Worm (Caenorhabditis elegans) whole organism, midembryonic: ENCODE results near the gene frm-10.

Experiments used
- flt-1 ChIP-seq: fragments of 200-800 bp; sonication (Bioruptor generic); IDR thresholded peaks from 2 replicates; pipeline ENCODE4 v1.3.6; 2022; ENCODE audit warnings: missing genetic modification characterization, missing compliant biosample characterization
- med-1 ChIP-seq: sonication (generic microtip); optimal IDR thresholded peaks from 2 replicates; lab custom pipeline; 2017; ENCODE audit warnings: missing genetic modification characterization, mild to moderate bottlenecking, missing compliant biosample characterization, antibody characterized with exemption, missing genetic modification reagents; ENCODE audit not compliant: insufficient read depth
- ref-1 ChIP-seq: fragments of 200-800 bp; sonication (Bioruptor generic); conservative IDR thresholded peaks from 2 replicates; pipeline ENCODE4 v1.3.6; 2022; ENCODE audit warnings: missing genetic modification reagents, missing genetic modification characterization, missing compliant biosample characterization
- tab-1 ChIP-seq: fragments of 200-800 bp; sonication (Bioruptor generic); IDR thresholded peaks from 2 replicates; pipeline ENCODE4 v1.3.6; 2022; ENCODE audit warnings: missing genetic modification characterization, missing compliant biosample characterization

DNA sequence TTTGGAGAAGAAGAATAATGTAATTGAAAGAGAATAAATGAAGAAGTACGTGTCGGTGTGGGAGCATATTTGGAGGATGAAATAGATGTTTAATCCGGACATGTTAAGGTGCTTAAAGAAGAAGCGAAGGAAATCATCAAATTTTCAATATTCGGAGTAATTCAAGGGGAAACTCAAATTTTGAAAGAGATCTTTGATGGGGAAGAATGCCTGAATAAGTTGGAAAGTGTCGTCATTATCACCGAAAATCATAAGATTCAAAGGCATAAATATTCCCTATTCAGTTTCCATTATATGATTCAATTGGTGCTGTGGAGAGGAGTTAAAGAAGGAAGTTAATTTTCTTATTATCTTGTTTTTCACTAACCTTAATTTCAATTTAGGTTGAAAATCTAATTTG, 52.1 kb downstream of the frm-10 start, which contains the start of gene semi-1:
- TF ChIP-seq flt-1 (GFP tag; lab: Robert Waterston, UW) = no peak
- TF ChIP-seq tab-1 (GFP tag; lab: Robert Waterston, UW) = no peak
- TF ChIP-seq med-1 = no peak
- no peak for TF ChIP-seq ref-1 (GFP tag; lab: Robert Waterston, UW)
